Worm (Caenorhabditis elegans) whole organism, early embryonic: ENCODE measurements around the gene T07F10.5.

Experiments used
- ama-1 ChIP-seq: fragments of 150-350 bp; optimal IDR thresholded peaks from 2 replicates; lab custom pipeline; 2014
- ets-7 ChIP-seq: sonication (generic microtip); optimal IDR thresholded peaks from 2 replicates; lab custom pipeline; 2016; ENCODE audit warnings: missing genotype, missing genetic modification characterization, missing compliant biosample characterization
- hmg-4 ChIP-seq: fragments of 200-800 bp; sonication (Bioruptor generic); optimal IDR thresholded peaks from 2 replicates; lab custom pipeline; 2018; ENCODE audit warnings: mild to moderate bottlenecking, missing genetic modification characterization, missing compliant biosample characterization

DNA sequence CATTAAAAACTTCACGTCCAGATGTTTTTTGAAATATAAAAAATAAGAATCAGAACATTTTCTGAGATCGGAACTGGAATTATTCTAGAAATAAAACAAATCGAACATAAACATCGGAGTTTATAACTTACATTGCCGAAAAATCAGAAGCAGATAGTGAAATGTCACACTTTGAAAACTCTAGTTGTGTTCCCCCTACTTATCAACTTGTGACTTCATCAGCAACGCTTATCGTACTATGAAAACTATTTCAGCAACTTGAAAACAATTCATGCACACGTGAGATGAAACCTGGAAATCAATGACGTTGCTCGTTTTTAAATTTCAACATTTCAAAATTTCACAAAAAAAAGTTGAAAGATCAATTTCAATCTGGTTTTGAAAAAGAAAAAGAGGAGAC, 11.0 kb downstream of the T07F10.5 start:
- TF ChIP-seq ets-7 (no peak), ama-1 (lab: Kevin White, UChicago) (no peak), hmg-4 (GFP tag; lab: Kevin White, UChicago) (no peak)
